Fruit fly (Drosophila melanogaster) whole organism: Measurements from ENCODE around the gene Mer.

Experiments
- CG8478 ChIP-seq: fragments of >200 bp; optimal IDR thresholded peaks from 2 replicates; lab custom pipeline; 2018; ENCODE audit warnings: inconsistent platforms
- Dll ChIP-seq: fragments of >200 bp; optimal IDR thresholded peaks from 2 replicates; lab custom pipeline; 2017
- EcR ChIP-seq, 2 experiments: fragments of >200 bp; optimal IDR thresholded peaks; 2 replicates each; lab custom pipeline; 2017; ENCODE audit warnings: missing biosample characterization in 2 of 2, missing genetic modification characterization in 2 of 2, missing genetic modification reagents in 2 of 2
- pan ChIP-seq: fragments of >200 bp; optimal IDR thresholded peaks from 2 replicates; lab custom pipeline; 2017
- psq ChIP-seq: fragments of >200 bp; optimal IDR thresholded peaks from 2 replicates; lab custom pipeline; 2017
- usp ChIP-seq: fragments of >200 bp; optimal IDR thresholded peaks from 2 replicates; lab custom pipeline; 2017; ENCODE audit warnings: missing biosample characterization, missing genetic modification characterization, mixed read lengths

- TF ChIP-seq psq (no peak), CG8478 (no peak), pan (lab: Kevin White, UChicago) (no peak), Dll (lab: Kevin White, UChicago) (no peak), usp (GFP tag; lab: Kevin White, UChicago) (no peak), EcR (GFP tag; optimal IDR thresholded peaks at IDR 0.05; lab: Kevin White, UChicago) (no peak)
These were observed at the start of gene Mer for dm6 chrX:19692951-19693698.
